Fruit fly (Drosophila melanogaster): ENCODE data around the gene ear.

The ear gene

dm6 chr3R:15371833-15372232 lies 51.3 kb downstream of the ear start, which contains the start of the genes Ccm3 and CG6136 (continued):
- TF ChIP-seq bab2 (GFP tag; optimal IDR thresholded peaks at IDR 0.05) (peak; percentile 34), Xbp1 (GFP tag; optimal IDR thresholded peaks at IDR 0.05) (peak; percentile 43), CG7839 (tag; optimal IDR thresholded peaks at IDR 0.05) (no peak), CG17802 (tag; optimal IDR thresholded peaks at IDR 0.05) (no peak), lab (GFP tag; optimal IDR thresholded peaks at IDR 0.05) (peak; percentile 61), CG13624 (GFP tag; optimal IDR thresholded peaks at IDR 0.05) (peak; percentile 74), hth (optimal IDR thresholded peaks at IDR 0.05) (no peak), Dp (GFP tag; optimal IDR thresholded peaks at IDR 0.05) (peak; percentile 52), Gug (GFP tag; IDR thresholded peaks at IDR 0.05) (no peak), GATAe (GFP tag; conservative IDR thresholded peaks at IDR 0.05) (no peak), Atf3 (GFP tag; optimal IDR thresholded peaks at IDR 0.05) (no peak), fu2 (GFP tag; optimal IDR thresholded peaks at IDR 0.05) (no peak), Oaz (GFP tag; IDR thresholded peaks at IDR 0.05) (no peak), wor (GFP tag; IDR thresholded peaks at IDR 0.05) (no peak), CG14860 (GFP tag; IDR thresholded peaks at IDR 0.05; ENCODE audit: partially characterized antibody) (peak; percentile 90), CG15073 (GFP tag; optimal IDR thresholded peaks at IDR 0.05) (no peak), ATbp (GFP tag; optimal IDR thresholded peaks at IDR 0.05) (no peak), chm (GFP tag; IDR thresholded peaks at IDR 0.05) (peak; percentile 54; the same call in 1 of the 2 replicates), repo (GFP tag; optimal IDR thresholded peaks at IDR 0.05) (peak; percentile 39), CG8478 (optimal IDR thresholded peaks at IDR 0.05) (no peak), Trl (optimal IDR thresholded peaks at IDR 0.05) (no peak), Trl (GFP tag; optimal IDR thresholded peaks at IDR 0.05) (peak; percentile 63), CG15601 (tag; optimal IDR thresholded peaks at IDR 0.05) (no peak), slou (GFP tag; optimal IDR thresholded peaks at IDR 0.05) (no peak), CG8281 (tag; optimal IDR thresholded peaks at IDR 0.05) (no peak), Hr51 (GFP tag; optimal IDR thresholded peaks at IDR 0.05) (peak in 1 of 2 experiments; percentile 23), dimm (GFP tag; IDR thresholded peaks at IDR 0.05) (no peak), Usf (GFP tag; optimal IDR thresholded peaks at IDR 0.05) (no peak), CG10267 (tag; optimal IDR thresholded peaks at IDR 0.05) (peak; percentile 99), toy (GFP tag; IDR thresholded peaks at IDR 0.05) (no peak), Hmx (GFP tag; optimal IDR thresholded peaks at IDR 0.05) (no peak), BEAF-32 (GFP tag; optimal IDR thresholded peaks at IDR 0.05) (peak; percentile 89), CG11085 (GFP tag; IDR thresholded peaks at IDR 0.05) (no peak), CG42726 (GFP tag; IDR thresholded peaks at IDR 0.05; ENCODE audit: partially characterized antibody) (peak; percentile 89; the same call in 1 of the 2 replicates), Ssrp (tag; optimal IDR thresholded peaks at IDR 0.05) (no peak), CG30403 (GFP tag; optimal IDR thresholded peaks at IDR 0.05) (peak; percentile 41), CG2116 (GFP tag; optimal IDR thresholded peaks at IDR 0.05) (peak; percentile 90), ham (GFP tag; IDR thresholded peaks at IDR 0.05) (no peak), z (GFP tag; IDR thresholded peaks at IDR 0.05) (no peak), lmd (GFP tag; IDR thresholded peaks at IDR 0.05) (peak; percentile 16; the same call in 1 of the 2 replicates), BtbVII (GFP tag; optimal IDR thresholded peaks at IDR 0.05) (no peak), CG14441 (GFP tag; IDR thresholded peaks at IDR 0.05) (no peak), dati (GFP tag; IDR thresholded peaks at IDR 0.05) (no peak), CG9727 (GFP tag; optimal IDR thresholded peaks at IDR 0.05) (peak; percentile 25), CG2199 (GFP tag; IDR thresholded peaks at IDR 0.05) (no peak), Dbx (GFP tag; IDR thresholded peaks at IDR 0.05) (peak; percentile 75), Antp (GFP tag; optimal IDR thresholded peaks at IDR 0.05) (peak; percentile 29), CG18599 (GFP tag; optimal IDR thresholded peaks at IDR 0.05) (peak; percentile 51), CG1233 (GFP tag; optimal IDR thresholded peaks at IDR 0.05) (no peak), Dll (GFP tag; IDR thresholded peaks at IDR 0.05; ENCODE audit: partially characterized antibody) (peak; percentile 91), trh (GFP tag; optimal IDR thresholded peaks at IDR 0.05) (no peak), B-H2 (GFP tag; optimal IDR thresholded peaks at IDR 0.05) (peak; percentile 68)
